Worm (Caenorhabditis elegans): ENCODE results near the gene F53F1.3.

ce11 chrV:13415462-13415861, 7.4 kb downstream of the F53F1.3 start:
- TF ChIP-seq unc-120 (tag; optimal IDR thresholded peaks at IDR 0.05; ENCODE audit: poor library complexity, severe bottlenecking) (no peak), unc-62 (GFP tag; optimal IDR thresholded peaks at IDR 0.05) (no peak), tbx-8 (GFP tag; optimal IDR thresholded peaks at IDR 0.05) (no peak), ztf-11 (tag; optimal IDR thresholded peaks at IDR 0.05) (no peak), unc-39 (tag; optimal IDR thresholded peaks at IDR 0.05) (no peak), hlh-1 (tag; optimal IDR thresholded peaks at IDR 0.05) (no peak), ces-1 (GFP tag; optimal IDR thresholded peaks at IDR 0.05) (no peak), nhr-237 (tag; optimal IDR thresholded peaks at IDR 0.05) (no peak), ham-2 (GFP tag; optimal IDR thresholded peaks at IDR 0.05) (no peak), snpc-4 (tag; optimal IDR thresholded peaks at IDR 0.05) (no peak), lsy-2 (tag; optimal IDR thresholded peaks at IDR 0.05) (no peak), mep-1 (tag; optimal IDR thresholded peaks at IDR 0.05) (no peak), lin-13 (tag; optimal IDR thresholded peaks at IDR 0.05) (no peak), nhr-76 (tag; optimal IDR thresholded peaks at IDR 0.05) (no peak)
